Fruit fly (Drosophila melanogaster) whole organism, embryonic: ENCODE results near the gene CG12519.

ENCODE experiments used
- Awh ChIP-seq: fragments of 200-800 bp; sonication (Bioruptor generic); IDR thresholded peaks from 2 replicates; pipeline ENCODE4, ENCODE4 v1.3.6; 2022; ENCODE audit warnings: missing biosample characterization, missing genetic modification characterization
- Bgb ChIP-seq: fragments of 200-800 bp; sonication (Bioruptor generic); IDR thresholded peaks from 2 replicates; pipeline ENCODE4 v1.3.6; 2022; ENCODE audit warnings: missing biosample characterization, missing genetic modification characterization; ENCODE audit not compliant: partially characterized antibody
- CG11560 ChIP-seq: fragments of 200-800 bp; sonication (Bioruptor generic); IDR thresholded peaks from 3 replicates; pipeline ENCODE4 v1.3.6; 2022; ENCODE audit warnings: missing biosample characterization, missing genetic modification characterization
- CG11723 ChIP-seq: fragments of 200-800 bp; sonication (Bioruptor generic); optimal IDR thresholded peaks from 2 replicates; lab custom pipeline; 2017; ENCODE audit warnings: missing biosample characterization, mild to moderate bottlenecking, missing genetic modification characterization
- CG12659 ChIP-seq: fragments of 200-800 bp; sonication (Bioruptor generic); optimal IDR thresholded peaks from 3 replicates; lab custom pipeline; 2017; ENCODE audit warnings: mild to moderate bottlenecking, missing biosample characterization, missing genetic modification reagents, missing genetic modification characterization
- CG18262 ChIP-seq: fragments of 200-800 bp; optimal IDR thresholded peaks from 3 replicates; lab custom pipeline; 2019; ENCODE audit warnings: missing biosample characterization, mild to moderate bottlenecking, missing genetic modification characterization, moderate library complexity
- CG3281 ChIP-seq: fragments of 200-800 bp; sonication (Bioruptor generic); optimal IDR thresholded peaks from 3 replicates; lab custom pipeline; 2017; ENCODE audit warnings: missing biosample characterization, mild to moderate bottlenecking, missing genetic modification characterization
- CG3838 ChIP-seq: fragments of 200-800 bp; sonication (Bioruptor generic); optimal IDR thresholded peaks from 3 replicates; lab custom pipeline; 2016; ENCODE audit warnings: missing biosample characterization, missing genetic modification characterization
- CG6689 ChIP-seq: fragments of 200-800 bp; sonication (Bioruptor generic); IDR thresholded peaks from 2 replicates; pipeline ENCODE4 v1.3.6; 2022; ENCODE audit warnings: missing biosample characterization, missing genetic modification characterization
- CG8359 ChIP-seq: fragments of 200-800 bp; sonication (Bioruptor generic); optimal IDR thresholded peaks from 2 replicates; lab custom pipeline; 2017; ENCODE audit warnings: missing biosample characterization, mild to moderate bottlenecking, missing genetic modification characterization, borderline replicate concordance
- CG8388 ChIP-seq: fragments of 200-800 bp; sonication (Bioruptor generic); optimal IDR thresholded peaks from 2 replicates; lab custom pipeline; 2019; ENCODE audit warnings: missing biosample characterization, mild to moderate bottlenecking, missing genetic modification characterization, moderate library complexity
- E2f2 ChIP-seq: fragments of 200-800 bp; sonication (Bioruptor generic); IDR thresholded peaks from 2 replicates; pipeline ENCODE4 v1.3.6; 2022; ENCODE audit warnings: missing biosample characterization, missing genetic modification characterization
- Ets65A ChIP-seq: fragments of 200-800 bp; sonication (Bioruptor generic); peaks from one replicate; lab custom pipeline; 2016; ENCODE audit warnings: missing biosample characterization, missing genetic modification characterization
- HLH4C ChIP-seq: fragments of 200-800 bp; sonication (Bioruptor generic); IDR thresholded peaks from 3 replicates; pipeline ENCODE4 v1.3.6; 2022; ENCODE audit warnings: missing biosample characterization, missing genetic modification characterization; ENCODE audit not compliant: partially characterized antibody
- Hand ChIP-seq: fragments of 200-800 bp; sonication (Bioruptor generic); optimal IDR thresholded peaks from 2 replicates; lab custom pipeline; 2017; ENCODE audit warnings: mild to moderate bottlenecking, missing biosample characterization, missing genetic modification reagents, missing genetic modification characterization
- Hsf ChIP-seq: fragments of 200-800 bp; sonication (Bioruptor generic); optimal IDR thresholded peaks from 3 replicates; lab custom pipeline; 2016; ENCODE audit warnings: missing biosample characterization, missing genetic modification characterization
- MTF-1 ChIP-seq: fragments of 200-800 bp; sonication (Bioruptor generic); optimal IDR thresholded peaks from 2 replicates; lab custom pipeline; 2018; ENCODE audit warnings: missing biosample characterization, mild to moderate bottlenecking, missing genetic modification characterization, borderline replicate concordance
- Myb ChIP-seq: fragments of 200-800 bp; sonication (Bioruptor generic); optimal IDR thresholded peaks from 2 replicates; lab custom pipeline; 2016; ENCODE audit warnings: missing biosample characterization, missing genetic modification characterization
- Neu2 ChIP-seq: fragments of 200-800 bp; sonication (Bioruptor generic); optimal IDR thresholded peaks from 3 replicates; lab custom pipeline; 2016; ENCODE audit warnings: missing biosample characterization, missing genetic modification characterization, borderline replicate concordance
- Oaz ChIP-seq: fragments of 200-800 bp; sonication (Bioruptor generic); IDR thresholded peaks from 2 replicates; pipeline ENCODE4 v1.3.6; 2022; ENCODE audit warnings: missing biosample characterization, missing genetic modification characterization
- Rx ChIP-seq: fragments of 200-800 bp; sonication (Bioruptor generic); IDR thresholded peaks from 2 replicates; pipeline ENCODE4 v1.3.6; 2022; ENCODE audit warnings: missing biosample characterization, missing genetic modification characterization
- Sry-δ ChIP-seq: fragments of 200-800 bp; sonication (Bioruptor generic); optimal IDR thresholded peaks from 2 replicates; lab custom pipeline; 2016; ENCODE audit warnings: missing biosample characterization, missing genetic modification characterization
- az2 ChIP-seq: fragments of 200-800 bp; sonication (Bioruptor generic); optimal IDR thresholded peaks from 3 replicates; lab custom pipeline; 2016; ENCODE audit warnings: missing biosample characterization, missing genetic modification characterization
- bsh ChIP-seq, 2 experiments: fragments of 200-800 bp; sonication (Bioruptor generic); optimal IDR thresholded peaks; 2 replicates each; lab custom pipeline; 2017 to 2018; ENCODE audit warnings: mild to moderate bottlenecking in 2 of 2, missing biosample characterization in 2 of 2, missing genetic modification characterization in 2 of 2, moderate library complexity in 1 of 2
- cas ChIP-seq: fragments of 200-800 bp; sonication (Bioruptor generic); IDR thresholded peaks from 2 replicates; pipeline ENCODE4 v1.3.6; 2022; ENCODE audit warnings: missing biosample characterization, missing genetic modification characterization
- caup ChIP-seq: fragments of 200-800 bp; sonication (Bioruptor generic); optimal IDR thresholded peaks from 3 replicates; lab custom pipeline; 2017; ENCODE audit warnings: missing biosample characterization, mild to moderate bottlenecking, missing genetic modification characterization, moderate library complexity; ENCODE audit not compliant: severe bottlenecking
- disco-r ChIP-seq: fragments of 200-800 bp; sonication (Bioruptor generic); optimal IDR thresholded peaks from 2 replicates; lab custom pipeline; 2016; ENCODE audit warnings: missing biosample characterization, missing genetic modification characterization
- emc ChIP-seq: fragments of 200-800 bp; sonication (Bioruptor generic); optimal IDR thresholded peaks from 2 replicates; lab custom pipeline; 2016; ENCODE audit warnings: missing biosample characterization, missing genetic modification characterization
- fd64A ChIP-seq: fragments of 200-800 bp; sonication (Bioruptor generic); optimal IDR thresholded peaks from 3 replicates; lab custom pipeline; 2018; ENCODE audit warnings: missing biosample characterization, mild to moderate bottlenecking, missing genetic modification characterization
- gcm ChIP-seq: fragments of 200-800 bp; sonication (Bioruptor generic); optimal IDR thresholded peaks from 2 replicates; lab custom pipeline; 2019; ENCODE audit warnings: missing biosample characterization, mild to moderate bottlenecking, missing genetic modification characterization, moderate library complexity
- grau ChIP-seq: fragments of 200-800 bp; optimal IDR thresholded peaks from 3 replicates; lab custom pipeline; 2019; ENCODE audit warnings: missing biosample characterization, mild to moderate bottlenecking, missing genetic modification characterization, moderate library complexity
- gt ChIP-seq: fragments of 200-800 bp; sonication (Bioruptor generic); IDR thresholded peaks from 2 replicates; pipeline ENCODE4 v1.3.6; 2022; ENCODE audit warnings: missing biosample characterization, missing genetic modification characterization
- knrl ChIP-seq: fragments of 200-800 bp; sonication (Bioruptor generic); IDR thresholded peaks from 3 replicates; pipeline ENCODE4 v1.3.6; 2022; ENCODE audit warnings: missing biosample characterization, missing genetic modification characterization; ENCODE audit not compliant: partially characterized antibody
- lbe ChIP-seq: fragments of 200-800 bp; sonication (Bioruptor generic); optimal IDR thresholded peaks from 2 replicates; lab custom pipeline; 2016; ENCODE audit warnings: missing biosample characterization, mild to moderate bottlenecking, missing genetic modification characterization
- mirr ChIP-seq: fragments of 200-800 bp; sonication (Bioruptor generic); optimal IDR thresholded peaks from 3 replicates; lab custom pipeline; 2018; ENCODE audit warnings: missing biosample characterization, mild to moderate bottlenecking, missing genetic modification characterization
- seq ChIP-seq: fragments of 200-800 bp; sonication (Bioruptor generic); IDR thresholded peaks from 2 replicates; pipeline ENCODE4 v1.3.6; 2022; ENCODE audit warnings: missing biosample characterization, missing genetic modification characterization
- slbo ChIP-seq: fragments of 200-800 bp; sonication (Bioruptor generic); IDR thresholded peaks from 2 replicates; pipeline ENCODE4 v1.3.6; 2022; ENCODE audit warnings: missing biosample characterization, missing genetic modification characterization
- slp2 ChIP-seq: fragments of 200-800 bp; sonication (Bioruptor generic); optimal IDR thresholded peaks from 2 replicates; lab custom pipeline; 2016; ENCODE audit warnings: missing biosample characterization, missing genetic modification characterization
- toy ChIP-seq: fragments of 200-800 bp; sonication (Bioruptor generic); IDR thresholded peaks from 2 replicates; pipeline ENCODE4 v1.3.6; 2022; ENCODE audit warnings: missing biosample characterization, missing genetic modification characterization
- vfl ChIP-seq: fragments of 200-800 bp; sonication (Bioruptor generic); optimal IDR thresholded peaks from 2 replicates; lab custom pipeline; 2016; ENCODE audit warnings: missing biosample characterization, missing genetic modification characterization
- yki ChIP-seq: fragments of >200 bp; optimal IDR thresholded peaks from 3 replicates; lab custom pipeline; 2018
- zf30C ChIP-seq: fragments of 200-800 bp; sonication (Bioruptor generic); optimal IDR thresholded peaks from 3 replicates; lab custom pipeline; 2018; ENCODE audit warnings: missing biosample characterization, mild to moderate bottlenecking, missing genetic modification characterization
- zfh2 ChIP-seq: fragments of 200-800 bp; sonication (Bioruptor generic); optimal IDR thresholded peaks from 2 replicates; lab custom pipeline; 2016; ENCODE audit warnings: missing biosample characterization, missing genetic modification characterization

Gene CG12519

dm6 chr3L:19516547-19516946, 44.3 kb downstream of the CG12519 start (continued):
- TF ChIP-seq cas (GFP tag; lab: Robert Waterston, UW) (peak; percentile 84; the same call in 1 of the 2 replicates), caup (peak; percentile 95), Sry-δ (GFP tag; lab: Kevin White, UChicago) (peak; percentile 58), lbe (GFP tag; lab: Kevin White, UChicago) (no peak), Hsf (GFP tag; lab: Kevin White, UChicago) (peak; percentile 92), CG11723 (GFP tag; lab: Kevin White, UChicago) (peak; percentile 63), fd64A (GFP tag; lab: Kevin White, UChicago) (peak; percentile 47), CG8359 (GFP tag; lab: Kevin White, UChicago) (peak; percentile 78), gcm (GFP tag; lab: Kevin White, UChicago) (no peak), emc (GFP tag; lab: Kevin White, UChicago) (peak; percentile 94), MTF-1 (GFP tag; lab: Kevin White, UChicago) (peak; percentile 90), zf30C (no peak), Bgb (GFP tag; lab: Robert Waterston, UW) (peak; percentile 82), yki (lab: Kevin White, UChicago) (peak; percentile 6), CG12659 (peak; percentile 81), Neu2 (peak; percentile 64), Oaz (GFP tag; lab: Robert Waterston, UW) (peak; percentile 89), zfh2 (GFP tag; lab: Kevin White, UChicago) (peak; percentile 81), Rx (GFP tag; lab: Robert Waterston, UW) (peak; percentile 97), CG6689 (GFP tag; lab: Robert Waterston, UW) (peak; percentile 78), CG3838 (GFP tag; lab: Kevin White, UChicago) (peak; percentile 60), E2f2 (peak; percentile 62), CG3281 (GFP tag; lab: Kevin White, UChicago) (peak; percentile 86), knrl (GFP tag; lab: Robert Waterston, UW) (peak; percentile 74), Myb (GFP tag; lab: Kevin White, UChicago) (peak; percentile 81), gt (GFP tag; lab: Robert Waterston, UW) (peak; percentile 84), az2 (peak; percentile 75), CG11560 (tag; lab: Robert Waterston, UW) (peak; percentile 77; the same call in 2 of the 3 replicates)

dm6 chr3L:19518232-19518631, 45.9 kb downstream of the CG12519 start, which contains the start of gene Cpr76Ba:
Cpr76Ba (minus strand) TSS chr3L:19518332.
- no peak for TF ChIP-seq CG8388
- no peak for TF ChIP-seq HLH4C (GFP tag; lab: Robert Waterston, UW)
- no peak for TF ChIP-seq slbo
- no peak for TF ChIP-seq CG18262
- TF ChIP-seq mirr (GFP tag; lab: Kevin White, UChicago) = no peak
- TF ChIP-seq seq (GFP tag; lab: Robert Waterston, UW) = no peak
- TF ChIP-seq Hand (GFP tag; lab: Kevin White, UChicago) = no peak
- no peak for TF ChIP-seq toy (GFP tag; lab: Robert Waterston, UW)
- TF ChIP-seq disco-r (GFP tag; lab: Kevin White, UChicago) = no peak
- no peak for TF ChIP-seq grau (tag; lab: Kevin White, UChicago)
- no peak for TF ChIP-seq lbe (GFP tag; lab: Kevin White, UChicago)
- no peak for TF ChIP-seq slp2
- TF ChIP-seq vfl = no peak
- TF ChIP-seq Awh = no peak
- TF ChIP-seq Ets65A (GFP tag; lab: Kevin White, UChicago) = no peak
- TF ChIP-seq CG8359 (GFP tag; lab: Kevin White, UChicago) = no peak
- no peak for TF ChIP-seq bsh (GFP tag; optimal IDR thresholded peaks at IDR 0.05; lab: Kevin White, UChicago)
- TF ChIP-seq, all 482 proteins: peak for 0
